Worm (Caenorhabditis elegans): ENCODE measurements around the gene wht-7.

ce11 chrIII:6139932-6140612, 9.3 kb downstream of the wht-7 start:
- TF ChIP-seq W03F9.2 (tag; optimal IDR thresholded peaks at IDR 0.05): peak; percentile 12
- peak; percentile 65 for TF ChIP-seq him-1 (tag; optimal IDR thresholded peaks at IDR 0.05)
- TF ChIP-seq dao-5 (tag; optimal IDR thresholded peaks at IDR 0.05): no peak

Measured in whole organism, L4/young adult.